Worm (Caenorhabditis elegans) whole organism, young adult: ENCODE data around the gene F25H9.7.

Experiments
- B0019.2 ChIP-seq: fragments of 200-800 bp; sonication (Bioruptor generic); conservative IDR thresholded peaks from 2 replicates; pipeline ENCODE4 v1.3.6; 2022; ENCODE audit warnings: missing genetic modification reagents, missing genetic modification characterization, missing compliant biosample characterization
- D2030.7 ChIP-seq: fragments of 200-800 bp; sonication (Bioruptor generic); IDR thresholded peaks from 2 replicates; pipeline ENCODE4 v1.3.6; 2022; ENCODE audit warnings: missing genetic modification reagents, missing genetic modification characterization, missing compliant biosample characterization
- F23B12.7 ChIP-seq: sonication (generic microtip); optimal IDR thresholded peaks from 2 replicates; lab custom pipeline; 2017; ENCODE audit warnings: missing genetic modification characterization, mild to moderate bottlenecking, missing compliant biosample characterization, antibody characterized with exemption, moderate library complexity; ENCODE audit not compliant: insufficient read depth
- F57A8.1 ChIP-seq: fragments of 200-800 bp; sonication (Bioruptor generic); optimal IDR thresholded peaks from 2 replicates; lab custom pipeline; 2018; ENCODE audit warnings: mild to moderate bottlenecking, missing genetic modification characterization, moderate library complexity, missing compliant biosample characterization
- K11D2.4 ChIP-seq: fragments of 200-800 bp; sonication (Bioruptor generic); IDR thresholded peaks from 2 replicates; pipeline ENCODE4 v1.3.6; 2022; ENCODE audit warnings: missing genetic modification reagents, missing genetic modification characterization, missing compliant biosample characterization
- K12H6.12 ChIP-seq: fragments of 200-800 bp; sonication (Bioruptor generic); optimal IDR thresholded peaks from 2 replicates; lab custom pipeline; 2018; ENCODE audit warnings: mild to moderate bottlenecking, missing genetic modification characterization, missing compliant biosample characterization
- Y53G8AR.9 ChIP-seq: fragments of 200-800 bp; sonication (Bioruptor generic); conservative IDR thresholded peaks from 2 replicates; pipeline ENCODE4 v1.3.6; 2022; ENCODE audit warnings: missing genetic modification reagents, missing genetic modification characterization, missing compliant biosample characterization
- aptf-2 ChIP-seq: fragments of 200-800 bp; sonication (Bioruptor generic); conservative IDR thresholded peaks from 2 replicates; pipeline ENCODE4 v1.3.6; 2022; ENCODE audit warnings: missing genetic modification reagents, missing genetic modification characterization, missing compliant biosample characterization
- aptf-3 ChIP-seq: fragments of 200-800 bp; sonication (Bioruptor generic); IDR thresholded peaks from 2 replicates; pipeline ENCODE4 v1.3.6; 2022; ENCODE audit warnings: missing genetic modification characterization, missing compliant biosample characterization
- atf-7 ChIP-seq: sonication (generic microtip); optimal IDR thresholded peaks from 2 replicates; lab custom pipeline; 2017; ENCODE audit warnings: mild to moderate bottlenecking, missing genetic modification characterization, missing compliant biosample characterization
- attf-3 ChIP-seq: fragments of 200-800 bp; sonication (Bioruptor generic); conservative IDR thresholded peaks from 2 replicates; pipeline ENCODE4 v1.3.6; 2022; ENCODE audit warnings: missing genetic modification reagents, missing genetic modification characterization, missing compliant biosample characterization
- attf-6 ChIP-seq: fragments of 200-800 bp; sonication (Bioruptor generic); IDR thresholded peaks from 2 replicates; pipeline ENCODE4 v1.3.6; 2022; ENCODE audit warnings: missing genetic modification reagents, missing genetic modification characterization, missing compliant biosample characterization
- cebp-1 ChIP-seq, 2 experiments: fragments of 200-800 bp in 1 of 2; sonication (Bioruptor generic) in 1 of 2; sonication (generic microtip) in 1 of 2; IDR thresholded peaks in 1 of 2; optimal IDR thresholded peaks in 1 of 2; 2 replicates each; pipeline versions ENCODE4 v1.3.6 to Lab custom; 2017 to 2022; ENCODE audit warnings: missing compliant biosample characterization in 2 of 2, missing genetic modification characterization in 2 of 2, mild to moderate bottlenecking in 1 of 2, missing genetic modification reagents in 1 of 2, moderate library complexity in 1 of 2
- ceh-79 ChIP-seq: sonication (generic microtip); optimal IDR thresholded peaks from 2 replicates; lab custom pipeline; 2017; ENCODE audit warnings: mild to moderate bottlenecking, missing genetic modification characterization, missing compliant biosample characterization
- egl-44 ChIP-seq: fragments of 200-800 bp; sonication (Bioruptor generic); IDR thresholded peaks from 2 replicates; pipeline ENCODE4 v1.3.6; 2022; ENCODE audit warnings: missing genetic modification reagents, missing genetic modification characterization, missing compliant biosample characterization
- egrh-3 ChIP-seq: fragments of 200-800 bp; sonication (Bioruptor generic); IDR thresholded peaks from 2 replicates; pipeline ENCODE4 v1.3.6; 2022; ENCODE audit warnings: missing genetic modification reagents, missing genetic modification characterization, missing compliant biosample characterization
- ekl-4 ChIP-seq: fragments of 200-800 bp; sonication (Bioruptor generic); IDR thresholded peaks from 2 replicates; pipeline ENCODE4 v1.3.6; 2022; ENCODE audit warnings: missing genetic modification reagents, missing genetic modification characterization, missing compliant biosample characterization
- fkh-3 ChIP-seq: sonication (generic microtip); optimal IDR thresholded peaks from 2 replicates; lab custom pipeline; 2016; ENCODE audit warnings: mild to moderate bottlenecking, missing genetic modification characterization, missing compliant biosample characterization
- him-1 ChIP-seq: sonication (generic microtip); optimal IDR thresholded peaks from 2 replicates; lab custom pipeline; 2016; ENCODE audit warnings: missing genotype, missing genetic modification reagents, missing genetic modification characterization, missing compliant biosample characterization
- lin-26 ChIP-seq: fragments of 200-800 bp; sonication (Bioruptor generic); IDR thresholded peaks from 2 replicates; pipeline ENCODE4 v1.3.6; 2022; ENCODE audit warnings: missing genetic modification reagents, missing genetic modification characterization, missing compliant biosample characterization
- lir-1 ChIP-seq: fragments of 200-800 bp; sonication (Bioruptor generic); conservative IDR thresholded peaks from 2 replicates; pipeline ENCODE4 v1.3.6; 2022; ENCODE audit warnings: missing genetic modification reagents, missing genetic modification characterization, missing compliant biosample characterization
- madf-3 ChIP-seq: fragments of 200-800 bp; sonication (Bioruptor generic); IDR thresholded peaks from 2 replicates; pipeline ENCODE4 v1.3.6; 2022; ENCODE audit warnings: missing genetic modification reagents, missing genetic modification characterization, missing compliant biosample characterization
- madf-6 ChIP-seq: fragments of 200-800 bp; sonication (Bioruptor generic); IDR thresholded peaks from 2 replicates; pipeline ENCODE4 v1.3.6; 2022; ENCODE audit warnings: missing genetic modification reagents, missing genetic modification characterization, missing compliant biosample characterization
- mcd-1 ChIP-seq: fragments of 200-800 bp; sonication (Bioruptor generic); IDR thresholded peaks from 2 replicates; pipeline ENCODE4 v1.3.6; 2022; ENCODE audit warnings: missing genetic modification reagents, missing genetic modification characterization, missing compliant biosample characterization
- nfya-1 ChIP-seq: sonication (generic microtip); optimal IDR thresholded peaks from 2 replicates; lab custom pipeline; 2017; ENCODE audit warnings: antibody characterized with exemption, missing compliant biosample characterization, missing genetic modification characterization, borderline replicate concordance; ENCODE audit not compliant: insufficient read depth
- nfyb-1 ChIP-seq: fragments of 200-800 bp; sonication (Bioruptor generic); IDR thresholded peaks from 2 replicates; pipeline ENCODE4 v1.3.6; 2022; ENCODE audit warnings: missing genetic modification reagents, missing genetic modification characterization, missing compliant biosample characterization
- nhr-80 ChIP-seq: sonication (generic microtip); optimal IDR thresholded peaks from 2 replicates; lab custom pipeline; 2016; ENCODE audit warnings: missing genetic modification characterization, missing compliant biosample characterization
- rec-8 ChIP-seq, 2 experiments: sonication (generic microtip); optimal IDR thresholded peaks; 2 replicates each; lab custom pipeline; 2016; ENCODE audit warnings: mild to moderate bottlenecking in 2 of 2, missing genetic modification characterization in 2 of 2, missing genetic modification reagents in 2 of 2, missing genotype in 2 of 2, missing biosample characterization in 1 of 2, missing compliant biosample characterization in 1 of 2, moderate library complexity in 1 of 2
- rpc-1 ChIP-seq, 2 experiments: fragments of 150-350 bp in 1 of 2; sonication (generic microtip) in 1 of 2; optimal IDR thresholded peaks; 2 replicates each; lab custom pipeline; 2014 to 2018; ENCODE audit warnings: missing biosample characterization in 1 of 2, missing genetic modification characterization in 1 of 2, missing genetic modification reagents in 1 of 2, missing genotype in 1 of 2
- snpc-1.1 ChIP-seq: sonication (generic microtip); optimal IDR thresholded peaks from 2 replicates; lab custom pipeline; 2017; ENCODE audit warnings: missing genetic modification characterization, mild to moderate bottlenecking, missing compliant biosample characterization, antibody characterized with exemption, moderate library complexity, missing genotype, missing genetic modification reagents; ENCODE audit not compliant: insufficient read depth
- snpc-1.3 ChIP-seq: sonication (generic microtip); optimal IDR thresholded peaks from 2 replicates; lab custom pipeline; 2017; ENCODE audit warnings: missing genetic modification characterization, mild to moderate bottlenecking, missing compliant biosample characterization, antibody characterized with exemption, moderate library complexity, missing genotype, missing genetic modification reagents; ENCODE audit not compliant: insufficient read depth
- tlf-1 ChIP-seq: fragments of 200-800 bp; sonication (Bioruptor generic); optimal IDR thresholded peaks from 2 replicates; lab custom pipeline; 2018; ENCODE audit warnings: mild to moderate bottlenecking, missing genetic modification characterization, missing compliant biosample characterization
- xnd-1 ChIP-seq: sonication (generic microtip); optimal IDR thresholded peaks from 2 replicates; lab custom pipeline; 2016; ENCODE audit warnings: missing genotype, missing genetic modification reagents, missing genetic modification characterization, missing compliant biosample characterization

Gene F25H9.7

ce11 chrV:13421697-13422096, 46.5 kb upstream of the F25H9.7 start:
- TF ChIP-seq mcd-1 (GFP tag; lab: Robert Waterston, UW), result no peak
- peak; percentile 86 for TF ChIP-seq nhr-80 (tag; lab: Kevin White, UChicago)

ce11 chrV:13423045-13423444, 45.1 kb upstream of the F25H9.7 start, which contains the start of gene srv-9:
srv-9 (minus strand) TSS chrV:13423145.
- TF ChIP-seq egrh-3 (GFP tag; lab: Robert Waterston, UW), result no peak
- TF ChIP-seq xnd-1 (tag; lab: Kevin White, UChicago), result no peak
- no peak for TF ChIP-seq atf-7 (tag; lab: Kevin White, UChicago)
- no peak for TF ChIP-seq rec-8 (tag; optimal IDR thresholded peaks at IDR 0.05; lab: Kevin White, UChicago)
- no peak for TF ChIP-seq egl-44
- no peak for TF ChIP-seq lir-1 (GFP tag; lab: Robert Waterston, UW)
- TF ChIP-seq attf-6 (GFP tag; lab: Robert Waterston, UW), result no peak
- no peak for TF ChIP-seq rpc-1 (optimal IDR thresholded peaks at IDR 0.05; lab: Kevin White, UChicago)
- no peak for TF ChIP-seq rpc-1 (tag; optimal IDR thresholded peaks at IDR 0.05; lab: Kevin White, UChicago)
- TF ChIP-seq K11D2.4 (GFP tag; lab: Robert Waterston, UW), result no peak
- TF ChIP-seq fkh-3 (tag; lab: Kevin White, UChicago), result no peak
- TF ChIP-seq madf-3 (GFP tag; lab: Robert Waterston, UW), result no peak
- no peak for TF ChIP-seq aptf-3 (GFP tag; lab: Robert Waterston, UW)
- no peak for TF ChIP-seq nfyb-1 (GFP tag; lab: Robert Waterston, UW)
- no peak for TF ChIP-seq cebp-1 (GFP tag; IDR thresholded peaks at IDR 0.05; lab: Robert Waterston, UW)
- no peak for TF ChIP-seq cebp-1 (tag; optimal IDR thresholded peaks at IDR 0.05; lab: Kevin White, UChicago)
- no peak for TF ChIP-seq D2030.7 (GFP tag; lab: Robert Waterston, UW)
- no peak for TF ChIP-seq tlf-1
- no peak for TF ChIP-seq F57A8.1
- TF ChIP-seq ceh-79, result no peak

ce11 chrV:13423608-13424007, 44.6 kb upstream of the F25H9.7 start, which contains the start of gene srv-10:
srv-10 (plus strand) TSS chrV:13423908.
- TF ChIP-seq F23B12.7 (tag; lab: Kevin White, UChicago), result no peak
- TF ChIP-seq ekl-4 (GFP tag; lab: Robert Waterston, UW), result no peak
- no peak for TF ChIP-seq lin-26 (GFP tag; lab: Robert Waterston, UW)
- TF ChIP-seq attf-3, result no peak
- no peak for TF ChIP-seq snpc-1.3
- no peak for TF ChIP-seq K12H6.12 (tag; lab: Kevin White, UChicago)
- TF ChIP-seq him-1 (tag; lab: Kevin White, UChicago), result no peak
- TF ChIP-seq Y53G8AR.9, result no peak
- TF ChIP-seq B0019.2 (GFP tag; lab: Robert Waterston, UW), result no peak
- no peak for TF ChIP-seq madf-6 (GFP tag; lab: Robert Waterston, UW)
- no peak for TF ChIP-seq nfya-1 (tag; lab: Kevin White, UChicago)
- TF ChIP-seq snpc-1.1 (tag; lab: Kevin White, UChicago), result no peak
- TF ChIP-seq aptf-2 (GFP tag; lab: Robert Waterston, UW), result no peak
- no peak for TF ChIP-seq madf-3 (GFP tag; lab: Robert Waterston, UW)
